Worm (Caenorhabditis elegans) whole organism, L2 larva: ENCODE data around the gene C23H3.5.
A peak's percentile ranks its signal among the peaks of the same experiment; 100 is the strongest.

Experiments used
- C34F6.9 ChIP-seq: fragments of 150-350 bp; optimal IDR thresholded peaks from 2 replicates; lab custom pipeline; 2014; ENCODE audit warnings: missing biosample characterization, missing genetic modification characterization
- F13H6.1 ChIP-seq: sonication (generic microtip); optimal IDR thresholded peaks from 2 replicates; lab custom pipeline; 2016; ENCODE audit warnings: missing genetic modification characterization, missing compliant biosample characterization
- R02D3.7 ChIP-seq: fragments of 150-350 bp; optimal IDR thresholded peaks from 2 replicates; lab custom pipeline; 2014; ENCODE audit warnings: missing biosample characterization, missing genetic modification characterization
- Y55F3AM.14 ChIP-seq: fragments of 200-800 bp; sonication (Bioruptor generic); optimal IDR thresholded peaks from 2 replicates; lab custom pipeline; 2018; ENCODE audit warnings: mild to moderate bottlenecking, missing genetic modification characterization, missing compliant biosample characterization
- blmp-1 ChIP-seq: sonication (generic microtip); optimal IDR thresholded peaks from 2 replicates; lab custom pipeline; 2017; ENCODE audit warnings: missing genetic modification characterization, mild to moderate bottlenecking, missing compliant biosample characterization, antibody characterized with exemption, moderate library complexity; ENCODE audit not compliant: insufficient read depth
- crh-2 ChIP-seq: sonication (generic microtip); optimal IDR thresholded peaks from 2 replicates; lab custom pipeline; 2017; ENCODE audit warnings: missing biosample characterization, missing genetic modification characterization
- dmd-4 ChIP-seq: sonication (generic microtip); optimal IDR thresholded peaks from 2 replicates; lab custom pipeline; 2017; ENCODE audit warnings: missing biosample characterization, missing genetic modification characterization
- egl-27 ChIP-seq: sonication (generic microtip); optimal IDR thresholded peaks from 3 replicates; lab custom pipeline; 2017; ENCODE audit warnings: missing biosample characterization, missing genetic modification reagents, missing genetic modification characterization
- elt-3 ChIP-seq: sonication (generic microtip); optimal IDR thresholded peaks from 2 replicates; lab custom pipeline; 2017; ENCODE audit warnings: missing biosample characterization, missing genetic modification characterization
- fos-1 ChIP-seq: fragments of 150-350 bp; optimal IDR thresholded peaks from 2 replicates; lab custom pipeline; 2014; ENCODE audit warnings: missing biosample characterization, missing genetic modification characterization
- gmeb-1 ChIP-seq: fragments of 150-350 bp; optimal IDR thresholded peaks from 2 replicates; lab custom pipeline; 2014; ENCODE audit warnings: missing biosample characterization, missing genetic modification characterization
- lin-11 ChIP-seq: fragments of 150-350 bp; sonication (generic microtip); optimal IDR thresholded peaks from 2 replicates; lab custom pipeline; 2014; ENCODE audit warnings: missing biosample characterization, missing genetic modification characterization, inconsistent platforms, mixed read lengths
- lin-13 ChIP-seq: fragments of 150-350 bp; optimal IDR thresholded peaks from 2 replicates; lab custom pipeline; 2014; ENCODE audit warnings: missing biosample characterization, missing genetic modification reagents, missing genetic modification characterization
- lin-39 ChIP-seq: fragments of 150-350 bp; optimal IDR thresholded peaks from 2 replicates; lab custom pipeline; 2014; ENCODE audit warnings: missing biosample characterization, missing genetic modification reagents, missing genetic modification characterization
- lsy-2 ChIP-seq, 2 experiments: fragments of 150-350 bp in 1 of 2; sonication (generic microtip) in 1 of 2; optimal IDR thresholded peaks; 2 replicates each; lab custom pipeline; 2014 to 2017; ENCODE audit warnings: missing biosample characterization in 2 of 2, missing genetic modification characterization in 2 of 2
- mbf-1 ChIP-seq: sonication (generic microtip); optimal IDR thresholded peaks from 2 replicates; lab custom pipeline; 2017; ENCODE audit warnings: missing biosample characterization, missing genetic modification characterization
- mdl-1 ChIP-seq, 2 experiments: fragments of 150-350 bp in 1 of 2; sonication (generic microtip) in 1 of 2; optimal IDR thresholded peaks; 2 replicates each; lab custom pipeline; 2017; ENCODE audit warnings: missing biosample characterization in 2 of 2, missing genetic modification characterization in 2 of 2
- nhr-21 ChIP-seq: fragments of 150-350 bp; optimal IDR thresholded peaks from 2 replicates; lab custom pipeline; 2014; ENCODE audit warnings: missing biosample characterization, missing genetic modification characterization
- nhr-23 ChIP-seq: fragments of 150-350 bp; optimal IDR thresholded peaks from 2 replicates; lab custom pipeline; 2014; ENCODE audit warnings: missing biosample characterization, missing genetic modification reagents, missing genetic modification characterization
- nhr-25 ChIP-seq: fragments of 150-350 bp; sonication (generic microtip); optimal IDR thresholded peaks from 3 replicates; lab custom pipeline; 2014; ENCODE audit warnings: missing biosample characterization, missing genetic modification characterization
- peb-1 ChIP-seq: fragments of 150-350 bp; optimal IDR thresholded peaks from 2 replicates; lab custom pipeline; 2014; ENCODE audit warnings: missing biosample characterization, missing genetic modification characterization
- sem-4 ChIP-seq: fragments of 150-350 bp; optimal IDR thresholded peaks from 2 replicates; lab custom pipeline; 2014; ENCODE audit warnings: missing biosample characterization, missing genetic modification reagents, missing genetic modification characterization
- sma-3 ChIP-seq: sonication (generic microtip); optimal IDR thresholded peaks from 2 replicates; lab custom pipeline; 2016; ENCODE audit warnings: missing genetic modification reagents, missing genetic modification characterization, missing compliant biosample characterization
- sma-9 ChIP-seq, 2 experiments: fragments of 150-350 bp in 1 of 2; sonication (generic microtip) in 1 of 2; optimal IDR thresholded peaks; 2 replicates each; lab custom pipeline; 2014 to 2016; ENCODE audit warnings: missing genetic modification characterization in 2 of 2, mild to moderate bottlenecking in 1 of 2, missing biosample characterization in 1 of 2, missing compliant biosample characterization in 1 of 2, missing genetic modification reagents in 1 of 2, moderate library complexity in 1 of 2
- snpc-4 ChIP-seq: fragments of 150-350 bp; optimal IDR thresholded peaks from 2 replicates; lab custom pipeline; 2014; ENCODE audit warnings: missing biosample characterization, missing genetic modification characterization
- unc-39 ChIP-seq: fragments of 150-350 bp; optimal IDR thresholded peaks from 2 replicates; lab custom pipeline; 2014; ENCODE audit warnings: missing biosample characterization, missing genetic modification characterization
- unc-55 ChIP-seq: fragments of 150-350 bp; sonication (generic microtip); optimal IDR thresholded peaks from 3 replicates; lab custom pipeline; 2014; ENCODE audit warnings: missing biosample characterization, missing genetic modification reagents, missing genetic modification characterization
- zag-1 ChIP-seq: fragments of 150-350 bp; optimal IDR thresholded peaks from 2 replicates; lab custom pipeline; 2014; ENCODE audit warnings: missing biosample characterization, missing genetic modification characterization
- ztf-11 ChIP-seq: sonication (generic microtip); optimal IDR thresholded peaks from 2 replicates; lab custom pipeline; 2017; ENCODE audit warnings: missing biosample characterization, missing genetic modification characterization
- ztf-4 ChIP-seq: fragments of 150-350 bp; optimal IDR thresholded peaks from 2 replicates; lab custom pipeline; 2014; ENCODE audit warnings: missing biosample characterization, missing genetic modification characterization

The C23H3.5 gene

DNA sequence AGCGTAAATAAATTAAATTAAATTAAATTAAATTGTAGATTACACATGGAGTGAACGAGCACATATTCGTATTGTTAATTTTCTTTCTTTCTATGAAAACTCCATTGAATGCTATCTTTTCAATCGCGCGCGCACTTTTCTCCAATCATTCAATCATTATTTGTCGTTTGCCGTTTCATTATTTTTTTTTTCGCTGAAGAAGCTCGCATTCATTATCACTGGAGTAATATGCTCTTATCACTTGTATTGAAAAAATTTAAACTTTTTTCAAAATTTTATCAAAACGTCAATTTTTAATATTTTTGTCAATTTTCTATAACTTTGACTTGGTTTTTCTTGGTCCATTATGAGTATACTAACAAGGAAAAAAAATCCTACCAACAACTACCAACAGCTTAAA lies 18.1 kb downstream of the C23H3.5 start:
- peak; percentile 76 for TF ChIP-seq fos-1
- TF ChIP-seq unc-55: no peak

DNA sequence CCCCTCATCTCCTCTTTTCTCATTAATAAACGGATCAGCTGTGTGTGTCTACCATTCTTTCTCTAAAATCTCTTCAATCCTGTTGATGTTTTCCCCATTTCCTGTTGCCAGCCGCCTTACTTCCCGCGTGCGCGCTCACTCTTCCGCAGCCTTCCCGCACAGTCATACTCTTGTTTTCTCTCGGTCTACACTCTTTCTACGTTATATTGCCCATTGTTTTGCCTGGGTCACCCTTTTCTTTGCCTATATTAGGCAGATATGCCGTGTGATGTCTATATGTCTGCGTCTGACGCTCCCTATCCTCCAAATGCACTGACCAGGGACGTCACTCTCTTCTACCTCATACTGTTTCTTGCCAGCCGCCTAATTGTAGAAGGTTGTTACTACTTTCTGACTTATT lies 18.9 kb downstream of the C23H3.5 start:
- peak; percentile 23 for TF ChIP-seq Y55F3AM.14
- TF ChIP-seq lsy-2 (tag; optimal IDR thresholded peaks at IDR 0.05; lab: Kevin White, UChicago): peak in 1 of 2 experiments; percentile 40
- peak; percentile 63 for TF ChIP-seq blmp-1 (tag; lab: Kevin White, UChicago)
- peak; percentile 29 for TF ChIP-seq C34F6.9 (tag; lab: Kevin White, UChicago)
- no peak for TF ChIP-seq elt-3 (tag; lab: Kevin White, UChicago)
- TF ChIP-seq fos-1: peak; percentile 78
- TF ChIP-seq peb-1 (tag; lab: Kevin White, UChicago): peak; percentile 95
- peak; percentile 41 for TF ChIP-seq F13H6.1 (tag; lab: Kevin White, UChicago)
- peak; percentile 67 for TF ChIP-seq nhr-21 (tag; lab: Kevin White, UChicago)
- TF ChIP-seq sma-3 (GFP tag; lab: Kevin White, UChicago): peak; percentile 71
- no peak for TF ChIP-seq unc-39 (tag; lab: Kevin White, UChicago)
- TF ChIP-seq nhr-25: peak; percentile 73
- TF ChIP-seq mdl-1 (tag; optimal IDR thresholded peaks at IDR 0.05; lab: Kevin White, UChicago): peak in 1 of 2 experiments; percentile 29
- TF ChIP-seq ztf-4: no peak
- TF ChIP-seq sem-4 (tag; lab: Kevin White, UChicago): peak; percentile 68

DNA sequence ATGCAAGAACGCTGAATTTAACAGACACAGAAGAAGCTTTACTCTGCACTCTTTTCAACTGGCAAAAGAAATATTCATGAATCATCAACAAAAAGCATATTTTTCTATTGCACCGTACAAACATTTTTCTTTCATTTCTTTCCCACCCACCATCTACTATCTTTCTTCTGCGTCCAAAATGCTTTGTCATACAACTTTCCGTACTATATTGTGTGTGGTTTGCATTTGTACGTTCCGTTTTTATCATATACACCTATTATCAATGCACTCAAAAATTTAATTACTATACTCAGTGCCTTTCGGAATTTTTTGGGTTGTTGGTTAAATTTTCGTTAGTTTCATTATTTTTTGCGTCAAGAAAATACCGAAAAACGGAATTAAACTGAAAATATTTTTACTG lies 20.3 kb downstream of the C23H3.5 start:
- TF ChIP-seq lsy-2 (tag; optimal IDR thresholded peaks at IDR 0.05; lab: Kevin White, UChicago) (no peak), zag-1 (no peak), dmd-4 (tag; lab: Kevin White, UChicago) (no peak), fos-1 (peak; percentile 91), mbf-1 (tag; lab: Kevin White, UChicago) (no peak), ztf-11 (no peak)
- TF ChIP-seq, all 48 proteins: peak for 1

DNA sequence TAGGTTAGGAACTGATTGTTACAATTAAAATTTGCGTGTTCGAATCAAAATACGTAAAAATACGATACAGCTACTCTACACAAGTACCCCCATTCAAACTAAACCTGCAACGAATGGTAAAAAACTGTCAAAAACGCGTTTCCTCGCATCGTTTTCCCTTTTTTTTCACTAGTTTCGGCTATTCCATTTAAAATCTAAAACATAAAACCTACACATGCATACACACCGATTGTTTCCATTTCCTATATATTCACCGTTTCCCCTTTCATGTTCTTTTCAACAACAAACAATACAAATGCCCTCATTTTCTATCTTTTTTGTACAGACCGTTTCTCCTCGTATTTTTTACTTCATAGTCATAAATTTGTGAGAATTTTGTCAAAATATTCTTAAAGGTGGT lies 21.4 kb downstream of the C23H3.5 start:
- TF ChIP-seq Y55F3AM.14: no peak
- TF ChIP-seq unc-39 (tag; lab: Kevin White, UChicago): no peak
- TF ChIP-seq lin-13: no peak
- TF ChIP-seq unc-55: no peak
- TF ChIP-seq lin-39 (tag; lab: Kevin White, UChicago): no peak
- TF ChIP-seq egl-27 (tag; lab: Kevin White, UChicago): no peak
- TF ChIP-seq, all 48 proteins: peak for 0

DNA sequence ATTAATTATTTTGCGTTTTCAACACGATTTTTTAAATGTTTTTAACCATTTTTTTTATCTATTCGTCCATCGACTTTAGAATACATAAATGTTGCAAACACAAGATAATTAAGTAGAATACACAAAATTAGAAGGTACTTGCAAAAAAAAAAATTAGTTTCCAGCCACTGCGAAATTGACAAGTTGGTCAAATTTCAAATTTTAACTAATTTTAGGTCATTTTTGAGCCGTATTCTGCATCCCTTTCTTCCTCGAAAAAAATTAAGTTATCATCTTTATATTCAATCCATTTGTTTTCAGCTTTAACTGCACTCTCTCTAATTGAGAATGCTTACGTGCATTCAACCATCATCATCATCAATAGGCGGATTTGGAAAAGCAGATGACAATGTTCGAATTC lies 22.0 kb downstream of the C23H3.5 start, which contains the start of gene egl-26:
Gene egl-26 (plus strand): TSS at position 301 of the 400 bp plus-strand sequence.
- TF ChIP-seq zag-1 (no peak), crh-2 (tag; lab: Kevin White, UChicago) (no peak), snpc-4 (no peak), nhr-23 (tag; lab: Kevin White, UChicago) (no peak), nhr-21 (tag; lab: Kevin White, UChicago) (no peak), sma-9 (GFP tag; optimal IDR thresholded peaks at IDR 0.05; lab: Kevin White, UChicago) (no peak), sma-9 (tag; optimal IDR thresholded peaks at IDR 0.05; lab: Kevin White, UChicago) (no peak), nhr-25 (no peak), R02D3.7 (tag; lab: Kevin White, UChicago) (no peak), sma-3 (GFP tag; lab: Kevin White, UChicago) (no peak), gmeb-1 (no peak), lin-13 (no peak), blmp-1 (tag; lab: Kevin White, UChicago) (no peak)

DNA sequence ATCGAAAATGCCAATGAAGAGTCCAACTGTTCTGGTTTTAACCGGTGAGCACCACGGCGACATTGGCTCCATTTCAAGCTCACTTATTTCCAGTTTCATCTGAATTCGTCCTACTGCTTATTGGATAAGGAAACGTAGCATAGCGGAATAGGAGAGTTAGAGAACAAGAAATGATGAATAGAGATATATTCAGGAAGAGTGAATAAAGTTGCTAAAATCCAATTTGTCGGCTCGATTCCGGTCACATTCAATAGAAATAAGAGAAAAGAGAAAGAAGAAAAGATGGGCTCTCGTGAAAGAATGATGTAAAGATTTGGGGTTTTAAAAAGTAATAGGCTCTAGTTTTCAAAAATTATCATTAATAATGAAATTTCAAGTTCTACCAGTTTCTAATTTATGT lies 25.9 kb downstream of the C23H3.5 start:
- TF ChIP-seq F13H6.1 (tag; lab: Kevin White, UChicago) (peak; percentile 6), Y55F3AM.14 (no peak)
- TF ChIP-seq, all 48 proteins: peak for 1

DNA sequence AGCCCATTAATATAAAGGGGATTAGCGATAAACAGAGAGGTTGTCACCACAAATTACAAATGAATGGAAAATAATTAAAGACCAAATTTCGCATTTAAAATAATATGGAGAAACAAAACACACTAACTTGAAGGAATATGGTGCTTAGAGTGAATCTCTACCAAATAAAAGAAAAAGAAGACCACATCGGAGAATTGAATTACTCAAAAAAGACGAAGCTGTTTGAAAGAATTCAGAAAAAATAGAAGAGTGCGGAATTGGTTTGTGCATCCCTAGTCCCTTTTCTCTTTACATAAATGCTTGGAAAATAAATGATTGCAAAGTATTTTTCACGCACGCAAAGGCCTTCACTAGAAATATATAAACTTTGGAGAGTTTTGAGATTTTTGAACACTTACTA lies 26.5 kb downstream of the C23H3.5 start:
- TF ChIP-seq lin-11 (tag; lab: Kevin White, UChicago): no peak
- TF ChIP-seq blmp-1 (tag; lab: Kevin White, UChicago): no peak
- no peak for TF ChIP-seq nhr-21 (tag; lab: Kevin White, UChicago)
- no peak for TF ChIP-seq Y55F3AM.14
